Worm (Caenorhabditis elegans): ENCODE results near the gene F19C6.4.

DNA sequence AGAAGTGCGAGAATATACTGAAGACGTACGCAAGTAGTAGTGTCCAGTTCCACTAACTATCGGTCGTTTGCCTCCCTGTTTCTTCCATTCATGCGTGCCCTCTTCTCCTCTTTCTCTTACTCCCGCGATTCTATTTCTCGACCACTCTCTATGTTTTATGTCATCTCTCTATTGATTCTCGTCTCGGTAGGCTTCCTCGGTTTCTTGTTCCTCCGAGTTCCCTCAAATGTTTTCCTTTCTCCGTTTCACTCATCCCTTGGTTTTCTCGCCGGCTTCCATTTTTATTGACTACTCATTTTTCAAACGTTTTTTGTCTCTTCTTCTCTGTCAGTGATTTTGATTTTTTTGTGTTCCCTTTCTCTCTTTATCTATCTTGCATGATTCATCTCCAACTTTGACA is 8.5 kb upstream of the F19C6.4 start:
- TF ChIP-seq him-1 (tag; optimal IDR thresholded peaks at IDR 0.05): no peak
- peak; percentile 12 for TF ChIP-seq W03F9.2 (tag; optimal IDR thresholded peaks at IDR 0.05)
- TF ChIP-seq dao-5 (tag; optimal IDR thresholded peaks at IDR 0.05): no peak
